Worm (Caenorhabditis elegans) whole organism, L1 larva: Measurements from ENCODE around the gene C05C10.7.

Source experiments
- ceh-63 ChIP-seq: fragments of 200-800 bp; sonication (Bioruptor generic); optimal IDR thresholded peaks from 2 replicates; lab custom pipeline; 2018; ENCODE audit warnings: mild to moderate bottlenecking, missing genetic modification characterization, missing compliant biosample characterization
- ceh-88 ChIP-seq: fragments of 200-800 bp; sonication (Bioruptor generic); IDR thresholded peaks from 2 replicates; pipeline ENCODE4 v1.3.6; 2022; ENCODE audit warnings: missing genetic modification characterization, missing compliant biosample characterization
- elt-2 ChIP-seq: sonication (generic microtip); optimal IDR thresholded peaks from 2 replicates; lab custom pipeline; 2016; ENCODE audit warnings: missing genetic modification characterization, mild to moderate bottlenecking, inconsistent platforms, missing compliant biosample characterization, missing genetic modification reagents
- fos-1 ChIP-seq: fragments of 150-350 bp; optimal IDR thresholded peaks from 2 replicates; lab custom pipeline; 2014; ENCODE audit warnings: missing biosample characterization, missing genetic modification characterization
- isw-1 ChIP-seq: fragments of 200-800 bp; sonication (Bioruptor generic); IDR thresholded peaks from 2 replicates; pipeline ENCODE4 v1.3.6; 2022; ENCODE audit warnings: missing genetic modification characterization, missing compliant biosample characterization
- jun-1 ChIP-seq: fragments of 150-350 bp; optimal IDR thresholded peaks from 2 replicates; lab custom pipeline; 2014; ENCODE audit warnings: missing biosample characterization, missing genetic modification reagents, missing genetic modification characterization
- lir-3 ChIP-seq: sonication (generic microtip); optimal IDR thresholded peaks from 2 replicates; lab custom pipeline; 2016; ENCODE audit warnings: mild to moderate bottlenecking, missing genetic modification characterization, moderate library complexity, missing compliant biosample characterization; ENCODE audit not compliant: poor library complexity
- lsy-2 ChIP-seq, 2 experiments: fragments of 150-350 bp; optimal IDR thresholded peaks; 2 replicates each; lab custom pipeline; 2014; ENCODE audit warnings: missing biosample characterization in 2 of 2, missing genetic modification characterization in 2 of 2
- nhr-11 ChIP-seq: fragments of 150-350 bp; optimal IDR thresholded peaks from 2 replicates; lab custom pipeline; 2014; ENCODE audit warnings: missing biosample characterization, missing genetic modification characterization
- nhr-28 ChIP-seq: fragments of 150-350 bp; optimal IDR thresholded peaks from 2 replicates; lab custom pipeline; 2014; ENCODE audit warnings: missing biosample characterization, missing genetic modification characterization
- nhr-71 ChIP-seq: sonication (generic microtip); optimal IDR thresholded peaks from 2 replicates; lab custom pipeline; 2016; ENCODE audit warnings: mild to moderate bottlenecking, missing genetic modification characterization, moderate library complexity, missing compliant biosample characterization
- nhr-76 ChIP-seq: sonication (generic microtip); optimal IDR thresholded peaks from 2 replicates; lab custom pipeline; 2017; ENCODE audit warnings: missing biosample characterization, missing genetic modification characterization
- unc-98 ChIP-seq: fragments of 200-800 bp; sonication (Bioruptor generic); IDR thresholded peaks from 2 replicates; pipeline ENCODE4 v1.3.6; 2022; ENCODE audit warnings: missing genetic modification characterization, missing compliant biosample characterization

ce11 chrII:9963808-9964207 is 25.0 kb upstream of the C05C10.7 start:
- no peak for TF ChIP-seq isw-1 (GFP tag; lab: Robert Waterston, UW)
- TF ChIP-seq ceh-88, result no peak
- no peak for TF ChIP-seq fos-1
- TF ChIP-seq nhr-76 (tag; lab: Kevin White, UChicago), result no peak
- no peak for TF ChIP-seq jun-1
- no peak for TF ChIP-seq nhr-28 (tag; lab: Kevin White, UChicago)
- TF ChIP-seq lir-3 (tag; lab: Kevin White, UChicago), result no peak
- no peak for TF ChIP-seq ceh-63 (GFP tag; lab: Kevin White, UChicago)
- TF ChIP-seq nhr-71 (tag; lab: Kevin White, UChicago), result no peak
- TF ChIP-seq nhr-11 (tag; lab: Kevin White, UChicago), result no peak
- no peak for TF ChIP-seq lsy-2 (tag; optimal IDR thresholded peaks at IDR 0.05; lab: Kevin White, UChicago)
- no peak for TF ChIP-seq elt-2 (tag; lab: Kevin White, UChicago)
- no peak for TF ChIP-seq unc-98 (GFP tag; lab: Robert Waterston, UW)
